Fruit fly (Drosophila melanogaster): Measurements from ENCODE around the gene CG7778.

Gene CG7778

DNA sequence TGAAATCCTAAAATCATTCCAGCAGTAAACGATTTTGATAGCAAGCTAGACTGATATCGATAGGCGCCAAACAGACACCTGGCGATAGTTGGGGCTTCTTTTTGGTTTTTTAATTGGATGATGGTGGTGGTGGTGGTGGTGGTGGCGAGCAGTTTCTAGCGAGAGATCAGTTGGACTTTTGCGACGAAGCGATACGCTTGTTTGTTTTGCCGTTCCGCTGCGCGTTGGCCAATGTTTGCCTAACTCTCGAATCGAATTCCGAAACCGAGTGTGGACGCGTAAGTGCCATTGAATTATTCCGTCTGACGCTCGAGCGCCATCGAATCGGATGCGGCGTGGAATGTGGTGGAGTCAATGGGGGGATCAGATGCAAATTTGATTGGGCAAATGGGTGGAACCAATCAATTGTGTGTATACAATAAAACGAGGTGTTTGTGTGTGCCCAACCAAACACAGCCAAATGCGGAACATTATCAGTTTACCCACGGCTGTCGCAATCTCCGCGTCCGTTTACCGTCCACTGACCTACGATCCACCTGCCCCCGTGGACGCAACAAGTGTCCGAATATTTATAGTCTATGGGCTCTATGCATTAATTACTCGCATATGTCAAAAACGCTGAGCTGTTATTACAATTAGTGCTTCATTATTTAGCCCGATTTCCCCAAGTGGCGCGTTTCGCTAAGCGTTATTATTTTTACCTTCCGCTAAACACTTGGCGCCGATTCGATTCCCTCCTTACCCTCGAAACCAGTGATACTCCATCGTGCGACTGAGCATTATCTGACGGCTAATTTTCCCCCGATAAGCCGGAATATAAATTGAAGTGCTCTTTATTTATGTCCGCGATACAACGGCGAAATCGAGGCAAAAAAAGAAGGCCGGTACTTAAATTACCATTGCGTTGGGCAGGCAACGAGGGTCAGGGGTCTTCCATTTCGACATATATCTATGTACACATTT, 24.2 kb downstream of the CG7778 start, which contains the start of gene CG17292 (continued):
- TF ChIP-seq wek (GFP tag; optimal IDR thresholded peaks at IDR 0.05) (peak; percentile 64), Ada2b (GFP tag; IDR thresholded peaks at IDR 0.05) (peak; percentile 20; the same call in 1 of the 2 replicates), croc (GFP tag; conservative IDR thresholded peaks at IDR 0.05) (no peak), E2f2 (GFP tag; IDR thresholded peaks at IDR 0.05) (peak; percentile 66), CG16779 (GFP tag; IDR thresholded peaks at IDR 0.05) (peak; percentile 84), YL-1 (GFP tag; optimal IDR thresholded peaks at IDR 0.05) (peak; percentile 43), Aef1 (GFP tag; IDR thresholded peaks at IDR 0.05) (peak; percentile 20; the same call in 1 of the 3 replicates), CG11456 (GFP tag; IDR thresholded peaks at IDR 0.05) (peak; percentile 75; the same call in 2 of the 3 replicates), CG2116 (GFP tag; optimal IDR thresholded peaks at IDR 0.05) (peak; percentile 58), CG12155 (GFP tag; optimal IDR thresholded peaks at IDR 0.05) (peak; percentile 99), CG8765 (GFP tag; IDR thresholded peaks at IDR 0.05) (no peak), sima (GFP tag; optimal IDR thresholded peaks at IDR 0.05) (no peak), ab (GFP tag; optimal IDR thresholded peaks at IDR 0.05) (no peak), fd102C (GFP tag; optimal IDR thresholded peaks at IDR 0.05) (no peak), lab (GFP tag; optimal IDR thresholded peaks at IDR 0.05) (peak; percentile 81), Nf-YA (GFP tag; IDR thresholded peaks at IDR 0.05) (peak; percentile 41; the same call in 1 of the 2 replicates), Dip2 (GFP tag; IDR thresholded peaks at IDR 0.05) (no peak), Lhr (GFP tag; optimal IDR thresholded peaks at IDR 0.05) (no peak), Jarid2 (GFP tag; optimal IDR thresholded peaks at IDR 0.05) (peak; percentile 90), knrl (GFP tag; IDR thresholded peaks at IDR 0.05; ENCODE audit: partially characterized antibody) (peak; percentile 91), Atf6 (GFP tag; IDR thresholded peaks at IDR 0.05) (peak; percentile 86), CG9609 (GFP tag; optimal IDR thresholded peaks at IDR 0.05) (no peak), az2 (GFP tag; optimal IDR thresholded peaks at IDR 0.05) (no peak), CG13424 (tag; optimal IDR thresholded peaks at IDR 0.05) (peak; percentile 61), CG4360 (GFP tag; IDR thresholded peaks at IDR 0.05) (no peak), CG10959 (GFP tag; IDR thresholded peaks at IDR 0.05) (no peak), NC2α (GFP tag; optimal IDR thresholded peaks at IDR 0.05) (peak; percentile 19), CG30403 (GFP tag; optimal IDR thresholded peaks at IDR 0.05) (no peak), NFAT (GFP tag; IDR thresholded peaks at IDR 0.05) (peak; percentile 74; the same call in 1 of the 2 replicates), Ets97D (GFP tag; optimal IDR thresholded peaks at IDR 0.05) (peak; percentile 36), Awh (GFP tag; IDR thresholded peaks at IDR 0.05) (peak; percentile 77; the same call in 1 of the 2 replicates), unc-4 (GFP tag; IDR thresholded peaks at IDR 0.05; ENCODE audit: partially characterized antibody) (peak; percentile 89), Six4 (GFP tag; optimal IDR thresholded peaks at IDR 0.05) (no peak), zen (tag; optimal IDR thresholded peaks at IDR 0.05) (no peak), MBD-R2 (GFP tag; IDR thresholded peaks at IDR 0.05) (peak; percentile 67), sna (GFP tag; IDR thresholded peaks at IDR 0.05; ENCODE audit: partially characterized antibody) (peak; percentile 89), Pdp1 (GFP tag; optimal IDR thresholded peaks at IDR 0.05) (peak in 1 of 2 experiments; percentile 56), HLH4C (GFP tag; IDR thresholded peaks at IDR 0.05; ENCODE audit: partially characterized antibody) (peak; percentile 89), CG12104 (GFP tag; optimal IDR thresholded peaks at IDR 0.05) (no peak), CG15696 (tag; optimal IDR thresholded peaks at IDR 0.05) (no peak), CG11398 (GFP tag; optimal IDR thresholded peaks at IDR 0.05) (peak; percentile 50), Elba2 (GFP tag; optimal IDR thresholded peaks at IDR 0.05) (no peak), Atf3 (GFP tag; optimal IDR thresholded peaks at IDR 0.05) (no peak), CG2120 (GFP tag; optimal IDR thresholded peaks at IDR 0.05) (peak; percentile 60), CG33213 (GFP tag; optimal IDR thresholded peaks at IDR 0.05) (peak; percentile 41), Neu2 (GFP tag; optimal IDR thresholded peaks at IDR 0.05; ENCODE audit: borderline replicate concordance) (no peak), TFAM (GFP tag; optimal IDR thresholded peaks at IDR 0.05) (no peak), org-1 (GFP tag; optimal IDR thresholded peaks at IDR 0.05) (peak; percentile 43)

All from whole organism, embryonic.